Worm (Caenorhabditis elegans) whole organism, L2 larva: Measurements from ENCODE around the gene col-168.

Experiments used
- ama-1 ChIP-seq: fragments of 150-350 bp; optimal IDR thresholded peaks from 2 replicates; lab custom pipeline; 2018; ENCODE audit warnings: inconsistent platforms
- dmd-4 ChIP-seq: sonication (generic microtip); optimal IDR thresholded peaks from 2 replicates; lab custom pipeline; 2017; ENCODE audit warnings: missing biosample characterization, missing genetic modification characterization
- egl-27 ChIP-seq: sonication (generic microtip); optimal IDR thresholded peaks from 3 replicates; lab custom pipeline; 2017; ENCODE audit warnings: missing biosample characterization, missing genetic modification reagents, missing genetic modification characterization
- elt-3 ChIP-seq: sonication (generic microtip); optimal IDR thresholded peaks from 2 replicates; lab custom pipeline; 2017; ENCODE audit warnings: missing biosample characterization, missing genetic modification characterization
- mbf-1 ChIP-seq: sonication (generic microtip); optimal IDR thresholded peaks from 2 replicates; lab custom pipeline; 2017; ENCODE audit warnings: missing biosample characterization, missing genetic modification characterization
- nhr-12 ChIP-seq: fragments of 150-350 bp; optimal IDR thresholded peaks from 2 replicates; lab custom pipeline; 2014; ENCODE audit warnings: missing biosample characterization, missing genetic modification characterization
- nhr-237 ChIP-seq: fragments of 150-350 bp; optimal IDR thresholded peaks from 2 replicates; lab custom pipeline; 2014; ENCODE audit warnings: missing biosample characterization, missing genetic modification characterization
- nhr-77 ChIP-seq: fragments of 150-350 bp; optimal IDR thresholded peaks from 2 replicates; lab custom pipeline; 2014; ENCODE audit warnings: missing biosample characterization, missing genetic modification characterization
- unc-39 ChIP-seq: fragments of 150-350 bp; optimal IDR thresholded peaks from 2 replicates; lab custom pipeline; 2014; ENCODE audit warnings: missing biosample characterization, missing genetic modification characterization
- unc-62 ChIP-seq: fragments of 150-350 bp; optimal IDR thresholded peaks from 2 replicates; lab custom pipeline; 2014; ENCODE audit warnings: missing biosample characterization, missing genetic modification reagents, missing genetic modification characterization
- zag-1 ChIP-seq: fragments of 150-350 bp; optimal IDR thresholded peaks from 2 replicates; lab custom pipeline; 2014; ENCODE audit warnings: missing biosample characterization, missing genetic modification characterization

DNA sequence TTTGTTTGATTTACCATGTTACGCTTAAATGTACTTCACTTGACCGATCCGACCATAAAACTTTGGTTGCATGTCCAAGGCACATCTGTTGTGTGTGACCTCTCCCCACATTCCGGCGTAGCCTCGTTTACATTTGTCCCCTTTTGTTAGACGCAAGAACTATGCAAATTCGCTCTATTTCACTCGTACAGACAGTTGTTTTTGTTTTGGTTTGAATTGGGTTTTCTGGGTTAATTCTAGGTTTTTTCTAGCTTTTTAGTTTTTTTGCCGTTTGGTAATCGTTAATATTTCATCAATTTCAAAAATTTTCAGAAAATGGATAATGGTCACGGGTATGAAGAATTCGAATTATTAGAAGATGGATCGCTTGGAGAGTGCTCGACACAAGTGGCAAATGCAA lies 33.4 kb upstream of the col-168 start, which contains the start of gene mom-1:
- no peak for TF ChIP-seq zag-1 (tag; lab: Kevin White, UChicago)
- TF ChIP-seq egl-27 (tag; lab: Kevin White, UChicago): no peak
- no peak for TF ChIP-seq unc-62 (GFP tag; lab: Kevin White, UChicago)
- no peak for TF ChIP-seq dmd-4 (tag; lab: Kevin White, UChicago)
- no peak for TF ChIP-seq unc-39 (tag; lab: Kevin White, UChicago)
- no peak for TF ChIP-seq ama-1 (lab: Kevin White, UChicago)
- TF ChIP-seq elt-3: no peak
- TF ChIP-seq mbf-1 (tag; lab: Kevin White, UChicago): no peak
- no peak for TF ChIP-seq nhr-77
- TF ChIP-seq nhr-12 (tag; lab: Kevin White, UChicago): no peak
- no peak for TF ChIP-seq nhr-237
